Worm (Caenorhabditis elegans) whole organism, midembryonic: ENCODE measurements around the gene nspb-12.

ENCODE experiments used
- T22C8.4 ChIP-seq: fragments of 200-800 bp; sonication (Bioruptor generic); IDR thresholded peaks from 2 replicates; pipeline ENCODE4 v1.3.6; 2022; ENCODE audit warnings: missing genetic modification characterization, missing compliant biosample characterization
- flt-1 ChIP-seq: fragments of 200-800 bp; sonication (Bioruptor generic); IDR thresholded peaks from 2 replicates; pipeline ENCODE4 v1.3.6; 2022; ENCODE audit warnings: missing genetic modification characterization, missing compliant biosample characterization
- klf-2 ChIP-seq: fragments of 200-800 bp; sonication (Bioruptor generic); conservative IDR thresholded peaks from 2 replicates; pipeline ENCODE4 v1.3.6; 2022; ENCODE audit warnings: missing genetic modification reagents, missing genetic modification characterization, missing compliant biosample characterization
- med-1 ChIP-seq: sonication (generic microtip); optimal IDR thresholded peaks from 2 replicates; lab custom pipeline; 2017; ENCODE audit warnings: missing genetic modification characterization, mild to moderate bottlenecking, missing compliant biosample characterization, antibody characterized with exemption, missing genetic modification reagents; ENCODE audit not compliant: insufficient read depth
- tab-1 ChIP-seq: fragments of 200-800 bp; sonication (Bioruptor generic); IDR thresholded peaks from 2 replicates; pipeline ENCODE4 v1.3.6; 2022; ENCODE audit warnings: missing genetic modification characterization, missing compliant biosample characterization
- ztf-23 ChIP-seq: fragments of 200-800 bp; sonication (Bioruptor generic); IDR thresholded peaks from 2 replicates; pipeline ENCODE4 v1.3.6; 2022; ENCODE audit warnings: missing genetic modification reagents, missing genetic modification characterization, missing compliant biosample characterization
- ztf-29 ChIP-seq: fragments of 200-800 bp; sonication (Bioruptor generic); IDR thresholded peaks from 2 replicates; pipeline ENCODE4 v1.3.6; 2022; ENCODE audit warnings: missing genetic modification reagents, missing genetic modification characterization, missing compliant biosample characterization

- TF ChIP-seq med-1 (GFP tag; lab: Kevin White, UChicago) (no peak), tab-1 (no peak), klf-2 (GFP tag; lab: Robert Waterston, UW) (no peak), T22C8.4 (GFP tag; lab: Robert Waterston, UW) (no peak), ztf-29 (GFP tag; lab: Robert Waterston, UW) (no peak), flt-1 (GFP tag; lab: Robert Waterston, UW) (no peak), ztf-23 (GFP tag; lab: Robert Waterston, UW) (no peak)
Observed at ce11 chrIII:5565699-5566098, 2.9 kb downstream of the nspb-12 start.
